Fruit fly (Drosophila melanogaster) whole organism, adult: ENCODE data around the gene MED6.

ENCODE experiments used
- CG11617 ChIP-seq: fragments of 200-800 bp; sonication (Bioruptor generic); optimal IDR thresholded peaks from 2 replicates; lab custom pipeline; 2017; ENCODE audit warnings: mild to moderate bottlenecking, missing biosample characterization, missing genetic modification reagents, missing genetic modification characterization
- CG12768 ChIP-seq: fragments of 200-800 bp; sonication (Bioruptor generic); optimal IDR thresholded peaks from 2 replicates; lab custom pipeline; 2017; ENCODE audit warnings: missing biosample characterization, missing genetic modification characterization, mild to moderate bottlenecking, moderate library complexity, missing genetic modification reagents
- CG14711 ChIP-seq: fragments of 200-800 bp; sonication (Bioruptor generic); optimal IDR thresholded peaks from 2 replicates; lab custom pipeline; 2018; ENCODE audit warnings: missing biosample characterization, mild to moderate bottlenecking, missing genetic modification characterization, moderate library complexity
- CG1620 ChIP-seq: fragments of 200-800 bp; sonication (Bioruptor generic); optimal IDR thresholded peaks from 2 replicates; lab custom pipeline; 2016; ENCODE audit warnings: missing biosample characterization, missing genetic modification characterization
- CG33017 ChIP-seq: fragments of 200-800 bp; sonication (Bioruptor generic); optimal IDR thresholded peaks from 2 replicates; lab custom pipeline; 2018; ENCODE audit warnings: missing biosample characterization, mild to moderate bottlenecking, missing genetic modification characterization, moderate library complexity
- CG5204 ChIP-seq: fragments of 200-800 bp; sonication (Bioruptor generic); optimal IDR thresholded peaks from 2 replicates; lab custom pipeline; 2016; ENCODE audit warnings: missing biosample characterization, missing genetic modification characterization
- CG7045 ChIP-seq: fragments of 200-800 bp; sonication (Bioruptor generic); optimal IDR thresholded peaks from 2 replicates; lab custom pipeline; 2017; ENCODE audit warnings: missing biosample characterization, mild to moderate bottlenecking, missing genetic modification characterization
- CG7101 ChIP-seq: fragments of 200-800 bp; sonication (Bioruptor generic); optimal IDR thresholded peaks from 2 replicates; lab custom pipeline; 2018; ENCODE audit warnings: missing biosample characterization, mild to moderate bottlenecking, missing genetic modification characterization, moderate library complexity
- Clk ChIP-seq: fragments of 200-800 bp; sonication (Bioruptor generic); optimal IDR thresholded peaks from 2 replicates; lab custom pipeline; 2017; ENCODE audit warnings: missing biosample characterization, missing genetic modification characterization
- Crg-1 ChIP-seq: fragments of 200-800 bp; sonication (Bioruptor generic); optimal IDR thresholded peaks from 2 replicates; lab custom pipeline; 2016; ENCODE audit warnings: missing biosample characterization, missing genetic modification characterization
- Hr96 ChIP-seq: fragments of 200-800 bp; sonication (Bioruptor generic); optimal IDR thresholded peaks from 2 replicates; lab custom pipeline; 2016; ENCODE audit warnings: missing biosample characterization, missing genetic modification characterization
- Mnt ChIP-seq: fragments of 200-800 bp; sonication (Bioruptor generic); optimal IDR thresholded peaks from 2 replicates; lab custom pipeline; 2016; ENCODE audit warnings: missing biosample characterization, mild to moderate bottlenecking, missing genetic modification characterization
- bab1 ChIP-seq: fragments of 200-800 bp; sonication (Bioruptor generic); optimal IDR thresholded peaks from 3 replicates; lab custom pipeline; 2019; ENCODE audit warnings: missing biosample characterization, mild to moderate bottlenecking, missing genetic modification characterization, moderate library complexity
- cic ChIP-seq: fragments of 200-800 bp; sonication (Bioruptor generic); optimal IDR thresholded peaks from 2 replicates; lab custom pipeline; 2017; ENCODE audit warnings: missing biosample characterization, mild to moderate bottlenecking, missing genetic modification characterization, moderate library complexity
- cnc ChIP-seq, 2 experiments: fragments of >200 bp; optimal IDR thresholded peaks; 2 replicates each; lab custom pipeline; 2017
- kay ChIP-seq: fragments of 200-800 bp; sonication (Bioruptor generic); peaks from one replicate; lab custom pipeline; 2016; ENCODE audit warnings: missing biosample characterization, missing genetic modification characterization, borderline replicate concordance
- ovo ChIP-seq: fragments of 200-800 bp; sonication (Bioruptor generic); optimal IDR thresholded peaks from 2 replicates; lab custom pipeline; 2016; ENCODE audit warnings: missing biosample characterization, missing genetic modification characterization
- pad ChIP-seq: fragments of 200-800 bp; sonication (Bioruptor generic); optimal IDR thresholded peaks from 3 replicates; lab custom pipeline; 2017; ENCODE audit warnings: missing biosample characterization, missing genetic modification characterization, mild to moderate bottlenecking, moderate library complexity, missing genetic modification reagents
- tj ChIP-seq: fragments of 200-800 bp; sonication (Bioruptor generic); optimal IDR thresholded peaks from 3 replicates; lab custom pipeline; 2017; ENCODE audit warnings: missing biosample characterization, mild to moderate bottlenecking, missing genetic modification characterization, moderate library complexity
- toe ChIP-seq: fragments of 200-800 bp; sonication (Bioruptor generic); optimal IDR thresholded peaks from 2 replicates; lab custom pipeline; 2016; ENCODE audit warnings: missing biosample characterization, missing genetic modification characterization

The MED6 gene

dm6 chr3R:9770127-9770526, 1.3 kb upstream of the MED6 start:
- no peak for TF ChIP-seq cnc (optimal IDR thresholded peaks at IDR 0.05; lab: Kevin White, UChicago)
- no peak for TF ChIP-seq Crg-1 (GFP tag; lab: Kevin White, UChicago)
- TF ChIP-seq Clk (GFP tag; lab: Kevin White, UChicago): no peak
- TF ChIP-seq CG33017 (tag; lab: Kevin White, UChicago): no peak
- TF ChIP-seq ovo (GFP tag; lab: Kevin White, UChicago): no peak

DNA sequence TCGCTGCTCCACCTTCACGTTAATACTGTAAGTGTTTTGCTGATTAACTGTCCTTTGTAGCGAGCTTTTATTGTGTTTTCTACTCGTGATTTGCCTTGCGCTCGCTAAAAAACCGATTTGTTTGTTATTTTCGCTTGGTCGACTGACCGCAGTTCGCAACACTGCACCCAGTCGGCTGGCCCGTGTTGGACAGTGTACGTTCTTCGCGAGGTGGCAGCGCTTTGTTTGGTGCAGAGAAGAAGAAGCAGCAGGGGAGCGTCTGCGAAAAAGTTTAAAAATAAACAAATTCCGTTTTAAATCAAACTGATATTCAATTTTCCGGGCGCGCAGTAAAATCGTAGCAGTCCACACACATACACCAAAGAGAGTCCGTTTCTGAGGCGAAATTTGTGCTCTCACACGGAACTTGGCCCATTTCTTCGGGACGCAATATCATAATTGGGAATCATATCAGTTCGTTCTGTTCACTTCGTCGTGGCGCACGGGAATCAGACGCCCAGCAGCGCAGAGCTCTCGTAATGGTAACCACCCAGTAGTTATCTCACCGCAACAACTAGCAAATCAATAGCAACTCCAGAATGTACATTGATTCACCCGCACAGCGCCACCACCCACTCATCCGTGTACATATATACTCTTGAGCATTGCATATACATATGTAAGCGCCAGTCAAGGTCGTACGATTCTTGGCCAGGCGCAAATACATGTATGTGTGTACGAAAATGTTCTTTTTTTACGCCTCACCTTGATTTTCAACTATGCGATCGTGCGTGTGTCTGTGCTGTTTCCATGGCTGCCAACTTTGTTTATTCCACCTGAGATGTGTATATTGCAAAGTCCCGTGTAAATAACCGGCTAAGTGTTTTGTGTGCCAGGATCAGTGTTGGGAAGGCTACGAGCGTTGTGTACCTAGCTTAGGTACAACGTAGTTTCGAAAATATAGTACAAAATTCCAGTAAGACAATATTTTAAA, 878 bp downstream of the MED6 start, which contains the start of gene Naa80:
Gene Naa80, plus strand, starts transcription at position 215 of the 973 bp plus-strand sequence.
- no peak for TF ChIP-seq kay (GFP tag; lab: Kevin White, UChicago)
- peak; percentile 82 for TF ChIP-seq CG7101
- peak; percentile 55 for TF ChIP-seq CG14711
- TF ChIP-seq toe: peak; percentile 63
- TF ChIP-seq CG12768 (GFP tag; lab: Kevin White, UChicago): peak; percentile 82
- peak; percentile 69 for TF ChIP-seq CG33017 (tag; lab: Kevin White, UChicago)
- peak; percentile 21 for TF ChIP-seq tj (GFP tag; lab: Kevin White, UChicago)
- peak; percentile 80 for TF ChIP-seq pad (GFP tag; lab: Kevin White, UChicago)
- TF ChIP-seq CG1620 (GFP tag; lab: Kevin White, UChicago): peak; percentile 95
- no peak for TF ChIP-seq CG5204
- peak; percentile 88 for TF ChIP-seq cic (GFP tag; lab: Kevin White, UChicago)
- TF ChIP-seq Crg-1 (GFP tag; lab: Kevin White, UChicago): peak; percentile 96
- peak; percentile 56 for TF ChIP-seq bab1 (GFP tag; lab: Kevin White, UChicago)
- TF ChIP-seq cnc (optimal IDR thresholded peaks at IDR 0.05; lab: Kevin White, UChicago): no peak
- peak; percentile 38 for TF ChIP-seq Hr96 (GFP tag; lab: Kevin White, UChicago)
- peak; percentile 65 for TF ChIP-seq CG7045 (GFP tag; lab: Kevin White, UChicago)
- TF ChIP-seq Clk (GFP tag; lab: Kevin White, UChicago): peak; percentile 67
- peak; percentile 64 for TF ChIP-seq ovo (GFP tag; lab: Kevin White, UChicago)
- peak; percentile 92 for TF ChIP-seq Mnt (GFP tag; lab: Kevin White, UChicago)
- peak; percentile 57 for TF ChIP-seq CG11617 (GFP tag; lab: Kevin White, UChicago)

DNA sequence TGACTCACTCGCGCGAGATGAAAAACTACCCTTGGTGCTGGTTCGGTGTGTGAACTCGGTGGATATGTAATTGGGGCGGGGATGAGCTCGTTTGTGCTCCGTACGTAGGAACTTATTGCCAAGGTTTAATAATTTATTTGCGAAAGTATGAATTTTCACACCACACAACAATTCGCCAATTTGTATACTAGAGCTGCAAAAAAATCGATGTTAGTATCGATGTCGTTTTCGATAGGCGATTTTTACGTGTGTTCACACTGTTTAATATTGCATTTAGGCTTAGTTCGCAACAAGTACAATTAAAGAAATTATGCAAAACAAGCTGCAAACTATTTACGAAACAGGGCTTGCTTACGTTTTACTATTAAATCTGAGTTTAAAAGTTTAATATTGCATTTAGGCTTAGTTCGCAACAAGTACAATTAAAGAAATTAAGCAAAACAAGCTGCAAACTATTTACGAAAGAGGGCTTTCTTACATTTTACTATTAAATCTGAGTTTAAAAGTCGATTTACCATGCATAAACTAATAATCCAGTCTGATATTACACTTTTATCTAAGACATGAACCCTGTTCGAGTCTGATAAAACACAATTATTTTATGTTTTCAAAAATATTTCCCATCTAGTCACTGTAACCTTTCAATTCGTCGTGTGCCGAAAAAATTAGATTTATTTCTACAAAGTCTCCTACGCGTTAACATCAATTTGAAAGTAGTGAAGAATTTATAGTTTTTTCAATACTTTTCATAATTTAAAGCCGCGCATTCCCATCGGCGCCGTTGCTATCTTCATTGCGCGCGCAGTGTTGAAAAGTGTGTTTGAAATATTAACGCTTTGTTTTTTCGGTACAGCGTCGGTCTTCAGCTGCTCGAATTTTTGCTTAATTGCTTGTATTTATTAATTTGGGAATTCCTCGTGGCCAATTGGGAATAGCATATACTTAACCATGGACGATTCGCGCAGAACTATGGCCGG, 5.5 kb downstream of the MED6 start, which contains the start of the genes Snap24 and CG8478:
Gene Snap24, minus strand, starts transcription at position 196 of the 977 bp plus-strand sequence.
Gene CG8478, plus strand, starts transcription at position 696 of the 977 bp plus-strand sequence.
- TF ChIP-seq pad (GFP tag; lab: Kevin White, UChicago) (peak; percentile 51), CG11617 (GFP tag; lab: Kevin White, UChicago) (peak; percentile 1), cnc (optimal IDR thresholded peaks at IDR 0.05; lab: Kevin White, UChicago) (no peak), Mnt (GFP tag; lab: Kevin White, UChicago) (peak; percentile 25), tj (GFP tag; lab: Kevin White, UChicago) (peak; percentile 0), CG14711 (no peak), bab1 (GFP tag; lab: Kevin White, UChicago) (peak; percentile 9)

DNA sequence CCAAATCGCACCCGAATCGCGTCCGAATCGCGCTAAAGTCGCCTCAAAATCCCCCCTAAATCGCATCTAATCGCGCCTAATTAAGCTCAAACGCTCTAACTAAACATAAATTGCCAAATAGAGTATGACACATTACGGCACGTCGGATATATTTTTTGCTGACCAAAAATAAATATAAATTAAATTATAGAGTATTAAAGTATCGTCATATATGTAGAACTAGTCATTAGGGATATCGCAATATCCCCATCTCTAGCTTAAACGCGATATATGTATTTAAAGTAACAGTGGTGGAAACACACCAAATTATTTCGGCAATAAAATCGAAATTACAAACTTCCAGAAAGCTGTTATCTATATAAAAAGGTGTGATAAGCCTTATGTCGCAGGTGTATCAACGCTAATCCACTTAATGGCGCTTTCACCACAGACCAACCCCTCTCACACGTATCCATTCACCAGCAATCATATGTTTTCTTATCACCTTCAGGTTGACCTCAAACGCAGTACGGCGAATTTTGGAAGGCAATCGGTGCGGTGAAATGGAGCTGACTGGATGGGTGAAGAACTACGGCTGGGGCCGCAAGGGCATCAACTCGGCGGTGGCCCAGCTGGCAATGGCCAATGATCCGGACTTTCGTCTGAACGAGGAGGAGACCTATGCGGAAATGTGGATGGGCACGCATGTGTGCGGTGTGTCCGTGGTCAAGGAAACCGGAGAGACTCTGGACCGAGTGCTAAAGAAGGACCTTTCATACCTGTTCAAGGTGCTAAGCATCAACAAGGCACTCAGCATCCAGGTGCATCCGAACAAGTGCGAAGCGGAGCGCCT, 9.2 kb downstream of the MED6 start, which contains the start of gene Mpi:
Gene Mpi, plus strand, starts transcription at position 263 of the 832 bp plus-strand sequence.
- TF ChIP-seq ovo (GFP tag; lab: Kevin White, UChicago): no peak
- TF ChIP-seq CG14711: no peak
- TF ChIP-seq CG1620 (GFP tag; lab: Kevin White, UChicago): peak; percentile 23
- TF ChIP-seq CG7101: peak; percentile 2
- TF ChIP-seq bab1 (GFP tag; lab: Kevin White, UChicago): peak; percentile 70
- peak; percentile 38 for TF ChIP-seq tj (GFP tag; lab: Kevin White, UChicago)
- TF ChIP-seq cnc (optimal IDR thresholded peaks at IDR 0.05; lab: Kevin White, UChicago): no peak
- peak; percentile 43 for TF ChIP-seq Mnt (GFP tag; lab: Kevin White, UChicago)
- TF ChIP-seq CG7045 (GFP tag; lab: Kevin White, UChicago): no peak
- TF ChIP-seq Hr96 (GFP tag; lab: Kevin White, UChicago): no peak
- peak; percentile 44 for TF ChIP-seq CG12768 (GFP tag; lab: Kevin White, UChicago)
- TF ChIP-seq toe: no peak
- no peak for TF ChIP-seq CG5204
- peak; percentile 21 for TF ChIP-seq CG33017 (tag; lab: Kevin White, UChicago)
- TF ChIP-seq pad (GFP tag; lab: Kevin White, UChicago): no peak
- TF ChIP-seq CG11617 (GFP tag; lab: Kevin White, UChicago): peak; percentile 50
- no peak for TF ChIP-seq kay (GFP tag; lab: Kevin White, UChicago)
- TF ChIP-seq cic (GFP tag; lab: Kevin White, UChicago): peak; percentile 85
- no peak for TF ChIP-seq Crg-1 (GFP tag; lab: Kevin White, UChicago)
- no peak for TF ChIP-seq Clk (GFP tag; lab: Kevin White, UChicago)
